Fruit fly (Drosophila melanogaster): ENCODE measurements around the gene Cyp4c3.

The Cyp4c3 gene

DNA sequence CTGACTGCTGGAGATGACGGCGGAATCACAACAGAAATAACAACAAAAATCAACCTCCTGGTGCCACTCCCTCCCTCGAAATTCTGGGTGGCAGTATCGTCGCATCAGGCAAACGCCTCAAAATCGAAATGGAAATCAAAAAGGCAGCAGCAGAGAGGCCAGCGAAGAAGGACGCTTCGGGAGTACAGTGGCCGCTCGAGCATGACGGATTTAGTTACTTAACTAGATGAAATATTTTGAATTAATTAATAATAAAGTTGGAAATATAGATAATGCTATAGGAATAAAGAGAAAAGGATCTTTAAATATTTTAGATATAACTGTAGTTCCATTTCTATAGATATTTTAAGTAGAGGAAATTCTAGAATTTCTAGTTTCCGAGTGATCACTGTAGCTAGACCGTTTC is 28.5 kb upstream of the Cyp4c3 start (continued):
- peak; percentile 17 for TF ChIP-seq CG4424 (GFP tag; optimal IDR thresholded peaks at IDR 0.05)
- peak; percentile 55 for TF ChIP-seq CG18262 (tag; optimal IDR thresholded peaks at IDR 0.05)
- 0 out of 2 replicates have a peak, but pooled peaks have one; percentile 17 for TF ChIP-seq ap (GFP tag; IDR thresholded peaks at IDR 0.05)
- no peak for TF ChIP-seq bbx (GFP tag; IDR thresholded peaks at IDR 0.05; ENCODE audit: partially characterized antibody)
- TF ChIP-seq ATbp (GFP tag; optimal IDR thresholded peaks at IDR 0.05), result peak; percentile 17
- TF ChIP-seq ab (GFP tag; optimal IDR thresholded peaks at IDR 0.05), result no peak
- TF ChIP-seq NC2α (GFP tag; optimal IDR thresholded peaks at IDR 0.05), result no peak
- TF ChIP-seq CG12942 (GFP tag; optimal IDR thresholded peaks at IDR 0.05), result no peak
- TF ChIP-seq nerfin-2 (GFP tag; IDR thresholded peaks at IDR 0.05; ENCODE audit: partially characterized antibody), result no peak
- TF ChIP-seq CG2875 (GFP tag; optimal IDR thresholded peaks at IDR 0.05), result no peak
- peak; percentile 73 for TF ChIP-seq Xrp1 (GFP tag; IDR thresholded peaks at IDR 0.05)
- no peak for TF ChIP-seq Antp (GFP tag; optimal IDR thresholded peaks at IDR 0.05)
- peak; percentile 12 for TF ChIP-seq kni (GFP tag; optimal IDR thresholded peaks at IDR 0.05)
- no peak for TF ChIP-seq hth (optimal IDR thresholded peaks at IDR 0.05)
- no peak for TF ChIP-seq Dll (GFP tag; IDR thresholded peaks at IDR 0.05; ENCODE audit: partially characterized antibody)
- peak; percentile 30; the same call in 1 of the 3 replicates for TF ChIP-seq croc (GFP tag; conservative IDR thresholded peaks at IDR 0.05)
- TF ChIP-seq CG30431 (GFP tag; optimal IDR thresholded peaks at IDR 0.05), result peak; percentile 10
- TF ChIP-seq CG7556 (GFP tag; optimal IDR thresholded peaks at IDR 0.05), result peak; percentile 57
- TF ChIP-seq Stat92E (GFP tag; optimal IDR thresholded peaks at IDR 0.05), result no peak
- peak; percentile 68 for TF ChIP-seq CG10979 (tag; optimal IDR thresholded peaks at IDR 0.05)
- TF ChIP-seq Mad (GFP tag; optimal IDR thresholded peaks at IDR 0.05), result no peak
- TF ChIP-seq Pdp1 (GFP tag; optimal IDR thresholded peaks at IDR 0.05), result no peak
- TF ChIP-seq Nf-YC (tag; optimal IDR thresholded peaks at IDR 0.05), result peak; percentile 35
- TF ChIP-seq tin (GFP tag; optimal IDR thresholded peaks at IDR 0.05), result peak; percentile 24
- TF ChIP-seq Spps (tag; optimal IDR thresholded peaks at IDR 0.05), result peak; percentile 27
- peak; percentile 2 for TF ChIP-seq twi (tag; optimal IDR thresholded peaks at IDR 0.05)
- TF ChIP-seq ttk (GFP tag; IDR thresholded peaks at IDR 0.05), result no peak
- TF ChIP-seq Sox102F (GFP tag; optimal IDR thresholded peaks at IDR 0.05), result peak; percentile 6
- TF ChIP-seq chm (GFP tag; IDR thresholded peaks at IDR 0.05), result peak; percentile 48; the same call in 1 of the 2 replicates

dm6 chr3R:30865883-30866282 is 28.0 kb upstream of the Cyp4c3 start:
- no peak for TF ChIP-seq dpn (GFP tag; optimal IDR thresholded peaks at IDR 0.05)
- TF ChIP-seq zen (tag; optimal IDR thresholded peaks at IDR 0.05), result peak; percentile 82
- peak; percentile 41 for TF ChIP-seq D (optimal IDR thresholded peaks at IDR 0.05)
- no peak for TF ChIP-seq D (GFP tag; optimal IDR thresholded peaks at IDR 0.05)
- peak; percentile 72 for TF ChIP-seq Ets65A (GFP tag)
- TF ChIP-seq CG12104 (GFP tag; optimal IDR thresholded peaks at IDR 0.05), result no peak
- 0 out of 2 replicates have a peak, but pooled peaks have one; percentile 1 for TF ChIP-seq ap (GFP tag; IDR thresholded peaks at IDR 0.05)

- TF ChIP-seq Blimp-1 (GFP tag; optimal IDR thresholded peaks at IDR 0.05), result peak; percentile 24
- TF ChIP-seq disco-r (GFP tag; optimal IDR thresholded peaks at IDR 0.05), result no peak
Observed at dm6 chr3R:30867232-30867631, 26.6 kb upstream of the Cyp4c3 start, which contains the start of gene Cpr100A. Gene Cpr100A, plus strand, starts transcription at chr3R:30867521.
